Fruit fly (Drosophila melanogaster): ENCODE results near the gene CG17261.
A peak's percentile ranks its signal among the peaks of the same experiment; 100 is the strongest.

CG17261 gene

DNA sequence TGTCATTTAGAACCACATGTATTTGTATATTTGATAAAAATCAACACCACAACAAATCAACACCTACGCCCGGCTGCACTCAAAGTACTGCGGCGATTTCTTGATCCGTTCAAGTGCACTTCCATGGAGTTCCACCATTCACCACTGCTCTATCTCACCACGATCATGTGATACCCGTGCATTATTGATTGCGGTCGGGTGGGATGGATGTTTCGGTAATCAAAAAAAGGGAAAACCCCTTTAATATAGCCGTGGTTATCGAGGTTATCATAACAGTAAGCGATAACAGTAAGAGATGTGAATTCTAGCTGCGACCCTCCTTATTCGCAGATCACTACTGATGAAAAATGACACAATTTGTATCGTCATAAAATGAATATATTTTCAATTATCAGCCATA is 24.1 kb upstream of the CG17261 start, which contains the start of the genes CG17224 and CG17264:
Gene CG17224 (minus strand): TSS at position 97 of the 400 bp plus-strand sequence.
Gene CG17264 (plus strand): TSS at position 297 of the 400 bp plus-strand sequence.
- peak; percentile 23 for TF ChIP-seq CG17801 (GFP tag; optimal IDR thresholded peaks at IDR 0.05; ENCODE audit: partially characterized antibody)

DNA sequence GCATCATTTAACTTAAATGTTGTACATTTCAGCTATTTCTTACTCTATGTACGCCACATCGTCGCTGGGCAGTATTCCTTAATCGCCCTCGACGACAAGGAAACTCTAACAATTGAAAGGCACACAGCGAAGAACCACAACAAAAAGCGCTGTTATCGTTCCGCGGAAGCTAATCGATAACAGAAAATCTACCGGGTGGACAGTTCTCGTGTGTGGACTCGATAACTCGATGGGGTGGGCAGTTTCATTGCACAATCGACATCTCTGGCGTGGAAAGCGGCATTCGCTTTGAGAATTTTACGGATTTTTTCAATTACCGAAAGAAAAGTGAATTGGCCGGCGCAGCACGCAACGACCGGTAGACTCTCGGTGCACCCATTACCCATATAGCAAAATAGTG is 19.4 kb upstream of the CG17261 start, which contains the start of the genes alpha4GT1 and Prp40:
Gene alpha4GT1 (minus strand): TSS at position 156 of the 400 bp plus-strand sequence.
Gene Prp40 (plus strand): TSS at position 241 of the 400 bp plus-strand sequence.
- TF ChIP-seq CG17801 (GFP tag; optimal IDR thresholded peaks at IDR 0.05; ENCODE audit: partially characterized antibody) = peak; percentile 38

DNA sequence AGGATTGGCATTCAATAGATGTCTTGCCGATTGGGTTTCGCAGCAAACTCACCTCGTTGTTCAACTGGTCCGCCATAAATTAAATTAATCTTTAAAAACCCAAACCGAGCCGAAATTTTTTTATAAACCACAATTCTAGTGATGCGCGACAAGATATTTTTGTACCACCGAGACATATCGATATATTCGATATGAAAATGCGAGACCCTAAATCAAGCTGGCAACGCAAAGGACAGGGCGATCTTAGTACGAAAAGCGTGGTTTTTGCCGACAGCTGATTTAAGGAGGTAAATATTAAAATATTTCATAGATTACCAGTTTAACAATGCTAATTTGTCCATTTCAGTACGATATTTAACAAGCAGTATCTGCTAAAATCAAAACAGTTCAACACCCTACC is 13.3 kb upstream of the CG17261 start, which contains the start of the genes Sf3b2 and CG17219:
Gene Sf3b2 (minus strand): TSS at position 157 of the 400 bp plus-strand sequence.
Gene CG17219 (plus strand): TSS at position 242 of the 400 bp plus-strand sequence.
- peak; percentile 15 for TF ChIP-seq CG17801 (GFP tag; optimal IDR thresholded peaks at IDR 0.05; ENCODE audit: partially characterized antibody)

DNA sequence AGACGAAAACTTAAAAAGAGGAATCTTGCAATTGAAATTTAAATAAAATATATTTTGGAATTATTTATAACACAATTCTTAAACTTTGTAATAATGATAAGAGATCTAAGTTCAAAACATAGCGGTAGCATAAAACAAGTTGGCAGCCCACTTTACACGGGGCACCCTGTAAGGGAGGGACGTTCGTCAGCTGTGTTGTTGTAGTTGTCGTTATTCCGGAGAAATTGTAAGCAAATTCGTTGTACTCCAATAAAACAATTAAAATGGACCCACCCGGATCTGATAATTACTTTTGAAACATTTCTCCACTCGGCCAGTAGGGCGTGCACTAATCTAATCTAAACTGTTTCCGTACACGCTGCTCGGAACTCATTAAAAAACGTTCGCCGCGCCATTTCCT is 12.0 kb upstream of the CG17261 start, which contains the start of gene GABPI:
Gene GABPI (plus strand): TSS at position 190 of the 400 bp plus-strand sequence.
- TF ChIP-seq CG17801 (GFP tag; optimal IDR thresholded peaks at IDR 0.05; ENCODE audit: partially characterized antibody) = peak; percentile 3

DNA sequence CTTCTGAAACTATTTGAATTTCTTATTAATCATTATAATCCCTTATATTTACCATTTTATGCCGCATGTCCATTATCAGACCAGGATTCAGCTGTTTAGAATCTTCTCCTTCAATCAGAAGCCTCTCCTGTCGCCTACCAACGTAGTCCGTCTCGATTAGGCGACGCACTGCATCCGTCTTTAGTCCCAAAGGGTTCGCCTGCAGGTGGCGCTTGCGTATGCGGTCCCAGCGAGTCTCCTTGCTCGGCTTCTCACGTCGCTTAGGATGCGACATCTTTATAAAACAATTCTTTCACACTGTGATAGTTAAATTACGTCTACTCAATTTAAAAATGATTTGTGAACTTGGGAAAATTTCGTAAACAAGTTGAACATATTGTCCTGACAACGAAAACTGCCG is 7.4 kb upstream of the CG17261 start, which contains the start of gene CG17258:
Gene CG17258 (minus strand): TSS at position 380 of the 400 bp plus-strand sequence.
- no peak for TF ChIP-seq CG17801 (GFP tag; optimal IDR thresholded peaks at IDR 0.05; ENCODE audit: partially characterized antibody)

DNA sequence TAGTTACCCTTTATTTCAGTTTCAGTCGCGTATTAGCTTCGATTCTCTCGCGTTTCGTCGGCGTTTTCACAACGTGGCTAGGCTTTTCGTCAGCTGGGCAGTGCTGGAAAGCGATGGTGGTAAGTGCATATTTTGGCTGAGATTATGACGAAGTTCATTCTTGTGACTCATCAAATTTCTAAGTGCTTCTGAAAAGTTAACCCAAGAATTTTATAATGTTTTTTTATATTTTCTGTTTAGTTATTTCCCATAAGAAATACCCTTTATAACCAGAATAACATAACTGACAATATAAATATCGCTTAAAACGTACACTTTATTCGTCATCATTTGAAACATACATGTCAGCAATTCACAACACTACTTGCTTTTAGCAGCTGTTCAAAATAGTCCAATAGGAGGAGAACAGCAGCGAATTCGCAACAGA is 5.2 kb upstream of the CG17261 start, which contains the start of the genes CG17260 and SerRS:
Gene CG17260 (plus strand): TSS at position 78 of the 427 bp plus-strand sequence.
Gene SerRS (minus strand): TSS at position 251 of the 427 bp plus-strand sequence.
- TF ChIP-seq CG17801 (GFP tag; optimal IDR thresholded peaks at IDR 0.05; ENCODE audit: partially characterized antibody) = peak; percentile 92

DNA sequence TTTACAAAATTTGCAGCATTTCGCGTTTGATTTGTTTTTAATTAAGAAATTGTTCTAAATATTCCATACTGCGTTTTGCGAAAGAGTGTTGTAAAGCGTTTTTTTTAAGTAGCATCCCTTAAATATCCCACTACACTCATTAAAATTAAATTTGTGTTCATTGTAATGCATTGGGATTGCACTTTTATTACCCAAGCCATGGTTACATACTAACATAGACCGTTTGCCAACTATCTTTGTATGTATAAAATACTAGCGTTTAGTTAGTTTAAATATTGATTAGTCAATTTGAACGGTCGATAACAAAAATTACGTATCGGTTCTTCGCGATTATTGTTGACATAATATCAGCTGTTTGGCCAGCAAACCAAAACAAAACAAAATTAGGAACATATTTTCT is 2.6 kb upstream of the CG17261 start, which contains the start of the genes cnir and CG17221:
Gene cnir (minus strand): TSS at position 39 of the 400 bp plus-strand sequence.
Gene CG17221 (plus strand): TSS at position 203 of the 400 bp plus-strand sequence.
- peak; percentile 71 for TF ChIP-seq CG17801 (GFP tag; optimal IDR thresholded peaks at IDR 0.05; ENCODE audit: partially characterized antibody)

DNA sequence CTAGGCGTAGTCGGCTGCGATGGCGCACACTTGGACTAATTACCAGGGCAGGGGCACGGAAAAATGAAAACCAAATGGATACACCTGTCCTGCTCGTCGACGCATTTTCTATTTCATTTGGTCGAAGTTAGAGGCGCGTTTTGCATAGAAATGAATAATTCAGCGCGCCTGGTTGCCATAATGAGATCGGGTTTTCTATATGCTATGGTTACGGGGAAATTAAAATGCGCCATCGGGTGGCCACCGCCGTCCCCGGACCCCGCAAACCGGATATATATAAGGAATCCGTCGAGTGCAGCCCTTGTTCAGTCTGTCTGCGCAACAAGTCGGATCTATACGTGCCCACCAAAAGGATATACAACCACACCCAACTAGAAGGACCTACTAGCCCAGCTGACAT is 1.3 kb downstream of the CG17261 start, which contains the start of gene FASN2:
Gene FASN2 (plus strand): TSS at position 301 of the 400 bp plus-strand sequence.
- TF ChIP-seq CG17801 (GFP tag; optimal IDR thresholded peaks at IDR 0.05; ENCODE audit: partially characterized antibody) = no peak

DNA sequence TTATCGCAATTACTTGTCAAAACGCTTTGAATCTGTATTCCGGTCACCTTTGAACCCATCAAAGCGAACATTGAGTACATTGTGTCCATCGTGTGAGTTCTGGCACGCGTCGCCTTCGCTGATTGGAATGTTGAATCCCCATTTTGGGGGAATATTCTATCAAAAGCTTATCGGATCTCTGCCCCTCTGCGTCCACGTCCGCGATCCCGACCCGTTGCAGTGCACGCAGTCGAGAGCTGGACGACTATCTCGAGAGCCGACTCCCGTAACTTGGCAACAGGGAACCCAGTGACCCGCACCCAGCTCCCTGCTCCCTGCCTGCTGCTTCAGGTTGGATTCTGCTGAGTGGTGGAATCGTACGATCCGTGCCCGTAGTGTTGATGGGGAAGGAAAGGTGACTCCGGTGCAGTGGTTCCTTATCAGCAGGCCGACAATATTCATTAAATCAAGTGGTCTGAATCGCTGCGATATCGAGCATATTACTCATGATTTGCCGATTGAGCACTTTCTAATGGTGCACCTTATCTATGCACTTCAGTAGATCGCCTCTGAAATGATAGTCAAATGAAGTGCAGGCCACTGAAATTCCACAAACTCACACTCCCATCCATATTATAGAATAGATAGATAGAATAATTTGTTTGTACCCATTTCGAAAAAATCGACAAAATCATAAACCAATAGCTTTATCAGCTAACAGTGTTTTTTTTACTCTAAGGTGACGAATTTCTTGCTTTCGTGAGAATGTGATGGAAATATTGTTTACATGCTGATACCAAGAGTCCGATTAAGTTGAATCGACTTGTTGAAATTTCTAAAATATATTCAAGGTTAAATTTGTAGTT is 2.5 kb downstream of the CG17261 start:
- TF ChIP-seq CG17801 (GFP tag; optimal IDR thresholded peaks at IDR 0.05; ENCODE audit: partially characterized antibody) = no peak

DNA sequence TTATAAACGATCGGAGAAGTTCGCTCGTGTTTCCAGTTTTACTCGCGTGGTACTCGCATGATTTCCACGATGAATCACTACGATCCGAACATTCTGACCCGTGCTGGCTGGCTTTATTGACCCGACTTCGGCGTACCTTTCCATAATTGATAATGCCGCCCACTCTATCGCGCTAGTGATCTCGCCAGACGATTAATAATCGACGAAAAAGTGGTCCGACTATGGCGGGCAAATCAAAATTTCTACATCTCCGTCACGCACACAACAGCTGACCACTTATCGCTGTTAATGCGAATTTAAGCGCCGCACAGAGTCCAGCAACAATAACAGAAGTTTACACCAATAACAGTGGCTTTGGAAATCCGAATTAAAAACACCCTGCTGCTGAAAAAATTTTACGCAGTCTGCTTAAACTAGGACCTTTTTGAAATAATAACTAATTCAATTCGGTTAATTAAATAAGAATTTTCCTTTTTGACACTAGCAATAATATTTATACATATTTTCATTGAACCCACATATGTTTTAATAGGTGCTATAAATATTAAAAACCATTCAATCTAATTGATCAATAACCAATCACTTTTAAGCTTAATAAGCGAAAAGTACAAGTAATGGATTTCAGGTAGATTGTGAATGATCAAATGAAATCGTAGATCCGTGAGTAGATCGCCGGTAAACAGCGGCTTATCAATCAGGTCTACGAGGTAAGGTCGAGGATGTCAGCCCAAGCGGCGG is 13.5 kb downstream of the CG17261 start:
- TF ChIP-seq CG17801 (GFP tag; optimal IDR thresholded peaks at IDR 0.05; ENCODE audit: partially characterized antibody) = no peak

DNA sequence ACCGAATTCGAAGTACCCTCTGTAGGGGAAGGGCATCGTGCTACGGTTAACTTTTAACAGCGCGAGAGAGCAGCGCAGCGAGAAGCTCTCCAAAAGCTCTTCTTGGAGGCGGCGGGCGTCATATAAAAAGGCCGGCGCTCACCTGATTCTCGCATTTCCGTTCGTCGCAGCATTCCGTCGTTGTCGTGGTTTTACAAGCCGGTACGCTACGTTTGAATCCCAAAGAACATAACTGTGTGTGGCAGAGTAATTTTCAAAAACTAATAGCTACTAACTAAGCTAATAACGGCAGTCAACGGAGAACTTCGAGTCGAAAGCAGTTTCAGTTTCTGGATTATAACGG is 14.1 kb downstream of the CG17261 start, which contains the start of gene FASN1:
Gene FASN1 (plus strand): TSS at position 151 of the 343 bp plus-strand sequence.
- peak; percentile 84 for TF ChIP-seq CG17801 (GFP tag; optimal IDR thresholded peaks at IDR 0.05; ENCODE audit: partially characterized antibody)

DNA sequence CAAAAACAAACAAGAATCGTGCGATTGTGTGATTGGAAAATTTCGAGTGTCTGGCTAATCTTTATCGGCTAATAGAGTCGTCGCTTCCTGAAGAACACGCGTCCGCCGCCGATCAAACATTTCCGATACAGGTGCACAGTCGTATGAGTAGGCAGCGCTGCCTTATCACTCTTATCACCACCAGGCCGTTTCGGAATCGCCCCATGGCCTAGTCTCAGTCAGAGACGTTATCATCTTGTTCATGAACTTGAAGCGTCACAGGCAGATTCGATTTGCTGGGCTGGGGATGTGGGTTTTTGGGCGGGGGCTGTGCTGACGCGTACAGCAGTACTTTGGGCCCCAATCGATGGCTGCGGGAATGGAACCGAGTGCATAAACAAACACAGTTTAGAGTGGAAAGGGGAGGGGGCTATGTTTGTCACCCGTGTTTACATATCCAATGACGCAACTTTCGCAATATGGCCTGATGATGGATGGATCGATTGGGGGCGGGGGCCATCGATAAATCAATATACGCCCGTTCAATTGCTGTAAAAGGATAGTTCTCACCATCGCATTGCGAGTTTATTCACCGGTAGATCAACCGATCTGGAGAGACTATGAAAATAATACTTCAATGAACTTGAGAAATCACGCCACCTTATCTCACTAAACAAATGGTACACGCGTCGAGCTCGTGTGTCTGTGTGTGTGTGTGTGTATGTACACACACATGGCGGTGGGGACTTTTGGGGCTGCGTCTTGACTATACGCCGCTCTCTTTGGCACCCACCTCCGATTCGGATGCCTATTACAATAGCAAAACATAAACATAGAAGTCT is 15.8 kb downstream of the CG17261 start:
- TF ChIP-seq CG17801 (GFP tag; optimal IDR thresholded peaks at IDR 0.05; ENCODE audit: partially characterized antibody) = peak; percentile 8

DNA sequence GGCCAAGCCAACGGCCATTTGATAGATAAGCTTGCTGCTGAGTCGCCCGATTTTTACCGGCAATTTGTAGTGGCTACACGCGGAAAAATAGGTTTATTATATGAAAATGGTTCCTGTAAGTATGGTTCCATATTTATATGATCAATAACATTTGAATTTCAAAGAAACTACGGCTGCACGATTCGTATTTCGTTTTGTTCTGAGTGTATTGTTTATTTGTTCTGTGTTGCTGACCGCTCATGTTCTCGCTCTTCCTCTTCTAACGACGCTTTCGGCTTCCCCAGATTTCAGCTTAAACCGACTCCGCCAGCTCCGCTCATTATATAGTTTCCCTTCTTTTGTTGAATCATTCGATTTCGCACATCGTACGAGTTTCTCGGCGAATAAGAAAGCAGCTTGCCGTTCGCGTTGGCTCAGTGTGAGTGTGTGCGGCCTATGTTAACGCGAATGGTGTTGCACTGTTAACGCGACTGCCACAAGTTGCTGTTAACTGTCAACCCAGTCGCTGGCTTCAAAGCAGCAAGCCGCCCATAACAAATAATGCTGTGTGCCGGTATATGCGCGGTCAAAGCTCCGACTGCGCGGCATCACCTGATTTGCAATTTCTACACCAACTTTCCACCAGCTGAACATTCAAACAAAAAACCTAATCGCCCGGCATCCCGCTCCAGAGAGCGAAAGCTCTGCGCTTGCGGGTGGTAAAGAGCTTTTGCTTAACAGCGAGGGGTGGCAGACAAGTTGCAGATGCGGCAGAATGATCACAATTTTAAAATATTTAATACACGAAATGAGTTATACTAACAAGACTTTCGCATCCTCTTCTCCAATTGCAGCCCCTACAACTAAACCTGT is 16.6 kb downstream of the CG17261 start:
- TF ChIP-seq CG17801 (GFP tag; optimal IDR thresholded peaks at IDR 0.05; ENCODE audit: partially characterized antibody) = peak; percentile 80
